Fruit fly (Drosophila melanogaster) whole organism, adult: ENCODE results near the gene Osi8.

ENCODE experiments used
- CG1620 ChIP-seq: fragments of 200-800 bp; sonication (Bioruptor generic); optimal IDR thresholded peaks from 2 replicates; lab custom pipeline; 2016; ENCODE audit warnings: missing biosample characterization, missing genetic modification characterization
- CG33017 ChIP-seq: fragments of 200-800 bp; sonication (Bioruptor generic); optimal IDR thresholded peaks from 2 replicates; lab custom pipeline; 2018; ENCODE audit warnings: missing biosample characterization, mild to moderate bottlenecking, missing genetic modification characterization, moderate library complexity
- CG7101 ChIP-seq: fragments of 200-800 bp; sonication (Bioruptor generic); optimal IDR thresholded peaks from 2 replicates; lab custom pipeline; 2018; ENCODE audit warnings: missing biosample characterization, mild to moderate bottlenecking, missing genetic modification characterization, moderate library complexity
- Clk ChIP-seq: fragments of 200-800 bp; sonication (Bioruptor generic); optimal IDR thresholded peaks from 2 replicates; lab custom pipeline; 2017; ENCODE audit warnings: missing biosample characterization, missing genetic modification characterization
- Crg-1 ChIP-seq: fragments of 200-800 bp; sonication (Bioruptor generic); optimal IDR thresholded peaks from 2 replicates; lab custom pipeline; 2016; ENCODE audit warnings: missing biosample characterization, missing genetic modification characterization
- Hr96 ChIP-seq: fragments of 200-800 bp; sonication (Bioruptor generic); optimal IDR thresholded peaks from 2 replicates; lab custom pipeline; 2016; ENCODE audit warnings: missing biosample characterization, missing genetic modification characterization
- bab1 ChIP-seq: fragments of 200-800 bp; sonication (Bioruptor generic); optimal IDR thresholded peaks from 3 replicates; lab custom pipeline; 2019; ENCODE audit warnings: missing biosample characterization, mild to moderate bottlenecking, missing genetic modification characterization, moderate library complexity
- kay ChIP-seq: fragments of 200-800 bp; sonication (Bioruptor generic); peaks from one replicate; lab custom pipeline; 2016; ENCODE audit warnings: missing biosample characterization, missing genetic modification characterization, borderline replicate concordance
- ovo ChIP-seq: fragments of 200-800 bp; sonication (Bioruptor generic); optimal IDR thresholded peaks from 2 replicates; lab custom pipeline; 2016; ENCODE audit warnings: missing biosample characterization, missing genetic modification characterization

- TF ChIP-seq Crg-1 (GFP tag; lab: Kevin White, UChicago) (no peak), kay (GFP tag; lab: Kevin White, UChicago) (no peak), Clk (GFP tag; lab: Kevin White, UChicago) (no peak), Hr96 (GFP tag; lab: Kevin White, UChicago) (no peak), CG1620 (GFP tag; lab: Kevin White, UChicago) (no peak), bab1 (GFP tag; lab: Kevin White, UChicago) (no peak), CG33017 (tag; lab: Kevin White, UChicago) (no peak), ovo (GFP tag; lab: Kevin White, UChicago) (no peak), CG7101 (no peak)
These were observed 42.2 kb downstream of the Osi8 start for dm6 chr3R:6297164-6297563.
